Fruit fly (Drosophila melanogaster) Kc167 (cell line): ENCODE measurements around the gene Kaz-m1.

ENCODE experiments used
- Myc ChIP-seq: fragments of >200 bp; optimal IDR thresholded peaks from 2 replicates; lab custom pipeline; 2017; ENCODE audit warnings: missing external identifiers
- Sin3A ChIP-seq: fragments of >200 bp; optimal IDR thresholded peaks from 2 replicates; lab custom pipeline; 2018; ENCODE audit warnings: missing external identifiers
- h ChIP-seq: fragments of >200 bp; optimal IDR thresholded peaks from 3 replicates; lab custom pipeline; 2018; ENCODE audit warnings: missing external identifiers
- psq ChIP-seq: fragments of >200 bp; optimal IDR thresholded peaks from 2 replicates; lab custom pipeline; 2017; ENCODE audit warnings: missing external identifiers
- ttk ChIP-seq: sonication (Bioruptor generic); optimal IDR thresholded peaks from 2 replicates; lab custom pipeline; 2017; ENCODE audit warnings: missing external identifiers

- TF ChIP-seq psq (no peak), h (lab: Kevin White, UChicago) (no peak), Myc (lab: Kevin White, UChicago) (no peak), Sin3A (lab: Kevin White, UChicago) (no peak), ttk (lab: Kevin White, UChicago) (no peak)
Measured at dm6 chr3R:25999611-26000010, 14.9 kb upstream of the Kaz-m1 start.
